Worm (Caenorhabditis elegans): Measurements from ENCODE around the gene lsm-1.
"Not testable (repeated sequence)": the region's sequence is repeated elsewhere in the genome, so short reads cannot be mapped to it uniquely, and the experiment has no call there.

The lsm-1 gene

DNA sequence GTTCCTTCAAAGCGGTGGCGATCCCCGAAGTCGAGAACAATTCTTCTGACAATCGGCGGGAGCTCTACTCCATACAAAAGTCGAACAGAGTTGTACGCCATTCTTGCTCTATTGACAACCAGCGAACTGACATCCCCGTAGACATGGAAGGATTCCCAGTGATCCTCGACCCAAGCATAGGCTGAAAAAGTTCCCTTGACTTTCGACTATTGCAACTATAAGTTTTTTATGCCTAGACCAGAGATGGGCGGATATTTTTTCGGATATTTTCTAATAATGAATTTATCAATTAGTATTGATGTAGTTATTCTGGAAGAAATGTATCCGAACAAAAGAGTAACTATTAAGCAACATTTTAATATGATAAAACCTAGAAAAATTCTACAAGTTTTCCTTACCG is 5.0 kb upstream of the lsm-1 start, which contains the start of gene W10C6.2:
Gene W10C6.2 (minus strand): TSS at position 101 of the 400 bp plus-strand sequence.
- not testable (repeated sequence) for TF ChIP-seq ets-4 (tag; optimal IDR thresholded peaks at IDR 0.05); ceh-19 (GFP tag; optimal IDR thresholded peaks at IDR 0.05); ref-2 (tag; optimal IDR thresholded peaks at IDR 0.05)

DNA sequence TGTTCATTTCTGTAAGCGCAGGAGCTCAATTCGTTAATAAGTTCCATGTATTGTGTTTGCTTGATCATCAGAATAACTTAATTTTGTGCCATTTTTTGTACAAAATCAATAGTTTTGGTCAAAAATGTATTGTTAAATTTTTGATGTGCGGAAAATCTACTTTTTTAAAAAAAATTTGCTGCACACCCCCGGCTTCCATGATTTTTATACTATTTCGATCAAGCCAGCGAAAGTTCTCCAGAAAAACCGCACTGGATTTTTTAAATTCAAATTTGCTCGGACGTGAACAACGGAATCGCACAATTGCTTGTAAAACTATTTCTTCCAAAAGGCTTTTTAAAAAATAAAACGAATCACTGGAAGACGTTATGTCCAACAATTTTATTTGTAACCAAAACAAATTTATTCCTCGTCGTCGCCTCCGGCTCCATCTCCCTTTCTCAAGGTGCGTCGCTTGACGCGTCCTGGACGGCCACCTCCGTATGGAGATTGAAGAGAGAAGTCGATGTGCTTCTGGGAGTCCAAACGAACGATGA is 1.6 kb upstream of the lsm-1 start:
- TF ChIP-seq nhr-232 (tag; optimal IDR thresholded peaks at IDR 0.05) (no peak), odd-2 (tag; optimal IDR thresholded peaks at IDR 0.05) (no peak), ceh-34 (tag; optimal IDR thresholded peaks at IDR 0.05) (no peak), F13H6.1 (tag; optimal IDR thresholded peaks at IDR 0.05) (no peak), hlh-13 (GFP tag; optimal IDR thresholded peaks at IDR 0.05) (no peak), dve-1 (tag; optimal IDR thresholded peaks at IDR 0.05) (no peak)

DNA sequence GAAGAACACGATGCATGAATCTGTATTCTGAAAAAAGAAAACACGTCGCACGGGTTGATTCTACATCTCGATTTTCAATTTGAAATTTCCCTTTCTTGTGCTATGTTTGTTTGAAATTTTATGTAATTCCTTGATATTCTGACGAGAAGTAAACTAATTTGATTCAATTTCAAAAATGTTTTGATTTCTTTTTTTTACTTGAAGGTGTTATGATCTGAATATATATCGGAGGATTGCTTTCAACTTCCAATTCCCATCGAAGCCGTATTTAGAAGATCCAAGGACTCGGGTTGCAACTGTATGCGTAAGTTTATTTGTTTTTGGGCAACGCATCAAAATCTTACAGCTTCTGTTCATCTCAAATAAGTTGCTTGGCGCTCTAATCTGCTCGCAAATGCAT is 614 bp downstream of the lsm-1 start, which contains the start of gene F40F8.1:
Gene F40F8.1 (plus strand): TSS at position 301 of the 400 bp plus-strand sequence.
- TF ChIP-seq ets-4 (tag; optimal IDR thresholded peaks at IDR 0.05) (no peak), ahr-1 (tag; optimal IDR thresholded peaks at IDR 0.05) (no peak), gmeb-2 (tag; optimal IDR thresholded peaks at IDR 0.05) (no peak), nhr-11 (tag; optimal IDR thresholded peaks at IDR 0.05) (no peak), unc-55 (GFP tag; optimal IDR thresholded peaks at IDR 0.05) (no peak), T23F11.4 (GFP tag; optimal IDR thresholded peaks at IDR 0.05) (no peak), unc-86 (tag; optimal IDR thresholded peaks at IDR 0.05) (no peak), pat-9 (tag; optimal IDR thresholded peaks at IDR 0.05) (no peak), ceh-22 (tag; optimal IDR thresholded peaks at IDR 0.05) (no peak), ttx-3 (tag; optimal IDR thresholded peaks at IDR 0.05) (no peak), pqm-1 (tag; optimal IDR thresholded peaks at IDR 0.05) (no peak), ceh-9 (tag; optimal IDR thresholded peaks at IDR 0.05) (no peak), fkh-6 (tag; optimal IDR thresholded peaks at IDR 0.05) (no peak), ref-2 (tag; optimal IDR thresholded peaks at IDR 0.05) (no peak)

DNA sequence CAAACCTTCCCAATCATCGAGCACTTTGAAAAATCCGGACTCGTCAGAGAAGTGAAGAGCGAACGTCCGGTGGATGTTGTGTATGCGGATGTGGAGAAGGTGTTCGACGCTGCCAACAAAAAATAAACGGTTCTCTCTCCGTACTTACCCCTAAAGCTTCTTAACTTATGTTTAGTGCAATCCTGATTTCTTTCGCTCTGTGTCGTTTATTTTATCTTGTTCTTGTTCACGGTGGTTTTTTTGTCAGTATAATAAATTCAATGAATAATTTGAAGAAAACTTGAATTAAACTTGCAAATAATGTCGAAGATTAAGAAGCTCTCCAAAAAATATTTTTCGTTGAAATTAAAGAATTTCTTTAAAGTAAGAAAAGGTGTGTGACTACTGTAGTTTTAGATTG is 2.2 kb downstream of the lsm-1 start, which contains the start of gene F40F8.3:
Gene F40F8.3 (plus strand): TSS at position 301 of the 400 bp plus-strand sequence.
- TF ChIP-seq ahr-1 (tag; optimal IDR thresholded peaks at IDR 0.05): no peak
- TF ChIP-seq pqm-1 (tag; optimal IDR thresholded peaks at IDR 0.05): no peak
- TF ChIP-seq dve-1 (tag; optimal IDR thresholded peaks at IDR 0.05): no peak
- TF ChIP-seq elt-4 (tag; optimal IDR thresholded peaks at IDR 0.05): no peak
- no peak for TF ChIP-seq unc-42 (tag; optimal IDR thresholded peaks at IDR 0.05)
- TF ChIP-seq ceh-45 (GFP tag; IDR thresholded peaks at IDR 0.05): no peak
- no peak for TF ChIP-seq fkh-10 (GFP tag; optimal IDR thresholded peaks at IDR 0.05)
- TF ChIP-seq pha-4 (tag; optimal IDR thresholded peaks at IDR 0.05): no peak
- TF ChIP-seq ttx-3 (tag; optimal IDR thresholded peaks at IDR 0.05): no peak
- no peak for TF ChIP-seq ceh-22 (tag; optimal IDR thresholded peaks at IDR 0.05)
- no peak for TF ChIP-seq ceh-48 (tag; optimal IDR thresholded peaks at IDR 0.05)
- TF ChIP-seq T23F11.4 (GFP tag; optimal IDR thresholded peaks at IDR 0.05): no peak
- TF ChIP-seq fkh-6 (tag; optimal IDR thresholded peaks at IDR 0.05): no peak
- no peak for TF ChIP-seq pros-1 (tag; optimal IDR thresholded peaks at IDR 0.05)
- no peak for TF ChIP-seq lim-6 (tag; optimal IDR thresholded peaks at IDR 0.05)
- TF ChIP-seq che-1 (tag; optimal IDR thresholded peaks at IDR 0.05): no peak
- TF ChIP-seq unc-55 (GFP tag; optimal IDR thresholded peaks at IDR 0.05): no peak

DNA sequence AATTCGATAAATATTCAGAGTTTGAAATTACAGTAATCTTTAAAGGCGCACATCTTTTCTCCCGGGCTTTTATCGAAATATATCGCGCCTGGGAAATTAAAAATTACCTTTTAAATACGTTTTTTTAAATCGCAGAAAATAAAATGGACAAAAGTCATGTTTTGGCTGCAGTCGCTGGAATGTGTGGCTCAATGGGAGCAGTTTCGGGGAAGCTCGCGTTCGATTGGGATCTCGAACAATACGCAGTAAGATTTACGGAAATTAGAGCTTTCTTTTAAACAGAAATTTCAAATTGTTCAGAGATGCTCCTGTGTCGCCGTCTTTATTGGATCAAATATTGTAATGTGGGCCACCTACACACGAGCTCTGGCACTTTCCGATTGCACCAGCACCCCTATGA is 2.8 kb downstream of the lsm-1 start, which contains the start of gene F40F8.12:
Gene F40F8.12 (plus strand): TSS at position 301 of the 400 bp plus-strand sequence.
- TF ChIP-seq ceh-22 (tag; optimal IDR thresholded peaks at IDR 0.05) (no peak), hlh-6 (tag; optimal IDR thresholded peaks at IDR 0.05) (no peak), K09A11.1 (tag; optimal IDR thresholded peaks at IDR 0.05; ENCODE audit: insufficient read depth) (no peak), ref-2 (tag; optimal IDR thresholded peaks at IDR 0.05) (no peak), T23F11.4 (GFP tag; optimal IDR thresholded peaks at IDR 0.05) (no peak)

Measured in whole organism, late embryonic.